Fruit fly (Drosophila melanogaster) whole organism, embryonic: Measurements from ENCODE around the gene ND-18.
A peak's percentile ranks its signal among the peaks of the same experiment; 100 is the strongest.

Source experiments
- Atf6 ChIP-seq: fragments of 200-800 bp; sonication (Bioruptor generic); IDR thresholded peaks from 2 replicates; pipeline ENCODE4 v1.3.6; 2022; ENCODE audit warnings: missing biosample characterization, missing genetic modification characterization
- CG10321 ChIP-seq: fragments of 200-800 bp; sonication (Bioruptor generic); IDR thresholded peaks from 2 replicates; pipeline ENCODE4 v1.3.6; 2022; ENCODE audit warnings: missing biosample characterization, missing genetic modification characterization
- CG12659 ChIP-seq: fragments of 200-800 bp; sonication (Bioruptor generic); optimal IDR thresholded peaks from 3 replicates; lab custom pipeline; 2017; ENCODE audit warnings: mild to moderate bottlenecking, missing biosample characterization, missing genetic modification reagents, missing genetic modification characterization
- CG13287 ChIP-seq: fragments of 200-800 bp; sonication (Bioruptor generic); IDR thresholded peaks from 2 replicates; pipeline ENCODE4 v1.3.6; 2022; ENCODE audit warnings: missing biosample characterization, missing genetic modification characterization; ENCODE audit not compliant: partially characterized antibody
- CG15514 ChIP-seq: fragments of 200-800 bp; sonication (Bioruptor generic); optimal IDR thresholded peaks from 3 replicates; lab custom pipeline; 2017; ENCODE audit warnings: missing biosample characterization, missing genetic modification characterization, mild to moderate bottlenecking, moderate library complexity, missing genetic modification reagents
- CG17385 ChIP-seq: fragments of 200-800 bp; sonication (Bioruptor generic); optimal IDR thresholded peaks from 3 replicates; lab custom pipeline; 2018; ENCODE audit warnings: missing biosample characterization, mild to moderate bottlenecking, missing genetic modification characterization
- CG17912 ChIP-seq: fragments of 200-800 bp; sonication (Bioruptor generic); optimal IDR thresholded peaks from 2 replicates; lab custom pipeline; 2018; ENCODE audit warnings: missing biosample characterization, mild to moderate bottlenecking, missing genetic modification characterization
- CG2116 ChIP-seq: fragments of 200-800 bp; sonication (Bioruptor generic); optimal IDR thresholded peaks from 3 replicates; lab custom pipeline; 2018; ENCODE audit warnings: missing biosample characterization, mild to moderate bottlenecking, missing genetic modification characterization
- CG32532 ChIP-seq: fragments of 200-800 bp; sonication (Bioruptor generic); IDR thresholded peaks from 2 replicates; pipeline ENCODE4 v1.3.6; 2022; ENCODE audit warnings: missing biosample characterization, missing genetic modification characterization
- CG6765 ChIP-seq: fragments of 200-800 bp; sonication (Bioruptor generic); optimal IDR thresholded peaks from 3 replicates; lab custom pipeline; 2017; ENCODE audit warnings: missing biosample characterization, mild to moderate bottlenecking, missing genetic modification characterization
- CG6791 ChIP-seq: fragments of 200-800 bp; sonication (Bioruptor generic); IDR thresholded peaks from 3 replicates; pipeline ENCODE4 v1.3.6; 2022; ENCODE audit warnings: missing biosample characterization, missing genetic modification characterization; ENCODE audit not compliant: partially characterized antibody
- CG8478 ChIP-seq: fragments of >200 bp; optimal IDR thresholded peaks from 2 replicates; lab custom pipeline; 2018
- CG9817 ChIP-seq: fragments of 200-800 bp; sonication (Bioruptor generic); optimal IDR thresholded peaks from 2 replicates; lab custom pipeline; 2018; ENCODE audit warnings: missing biosample characterization, mild to moderate bottlenecking, missing genetic modification characterization, moderate library complexity
- CG9932 ChIP-seq: fragments of 200-800 bp; sonication (Bioruptor generic); IDR thresholded peaks from 2 replicates; pipeline ENCODE4 v1.3.6; 2022; ENCODE audit warnings: missing biosample characterization, missing genetic modification characterization
- Chrac-16 ChIP-seq: fragments of 200-800 bp; sonication (Bioruptor generic); optimal IDR thresholded peaks from 3 replicates; lab custom pipeline; 2016; ENCODE audit warnings: missing biosample characterization, missing genetic modification characterization
- Deaf1 ChIP-seq: fragments of 200-800 bp; optimal IDR thresholded peaks from 3 replicates; lab custom pipeline; 2019; ENCODE audit warnings: missing biosample characterization, mild to moderate bottlenecking, missing genetic modification characterization, moderate library complexity
- E2f2 ChIP-seq: fragments of 200-800 bp; sonication (Bioruptor generic); IDR thresholded peaks from 2 replicates; pipeline ENCODE4 v1.3.6; 2022; ENCODE audit warnings: missing biosample characterization, missing genetic modification characterization
- Fer2 ChIP-seq: fragments of 200-800 bp; sonication (Bioruptor generic); optimal IDR thresholded peaks from 2 replicates; lab custom pipeline; 2018; ENCODE audit warnings: missing biosample characterization, mild to moderate bottlenecking, missing genetic modification characterization, moderate library complexity
- H15 ChIP-seq: fragments of 200-800 bp; sonication (Bioruptor generic); IDR thresholded peaks from 3 replicates; pipeline ENCODE4 v1.3.6; 2022; ENCODE audit warnings: missing biosample characterization, missing genetic modification characterization
- HLH4C ChIP-seq: fragments of 200-800 bp; sonication (Bioruptor generic); IDR thresholded peaks from 3 replicates; pipeline ENCODE4 v1.3.6; 2022; ENCODE audit warnings: missing biosample characterization, missing genetic modification characterization; ENCODE audit not compliant: partially characterized antibody
- MBD-R2 ChIP-seq: fragments of 200-800 bp; sonication (Bioruptor generic); IDR thresholded peaks from 2 replicates; pipeline ENCODE4 v1.3.6; 2022; ENCODE audit warnings: missing biosample characterization, missing genetic modification characterization
- MTF-1 ChIP-seq: fragments of 200-800 bp; sonication (Bioruptor generic); optimal IDR thresholded peaks from 2 replicates; lab custom pipeline; 2018; ENCODE audit warnings: missing biosample characterization, mild to moderate bottlenecking, missing genetic modification characterization, borderline replicate concordance
- Max ChIP-seq: fragments of 200-800 bp; sonication (Bioruptor generic); optimal IDR thresholded peaks from 2 replicates; lab custom pipeline; 2016; ENCODE audit warnings: missing biosample characterization, mild to moderate bottlenecking, missing genetic modification characterization
- NC2β ChIP-seq: fragments of 200-800 bp; sonication (Bioruptor generic); optimal IDR thresholded peaks from 2 replicates; lab custom pipeline; 2016; ENCODE audit warnings: missing biosample characterization, missing genetic modification characterization
- Ravus ChIP-seq: fragments of 200-800 bp; sonication (Bioruptor generic); IDR thresholded peaks from 2 replicates; pipeline ENCODE4 v1.3.6; 2022; ENCODE audit warnings: missing biosample characterization, missing genetic modification characterization
- Scr ChIP-seq: fragments of 200-800 bp; sonication (Bioruptor generic); IDR thresholded peaks from 2 replicates; pipeline ENCODE4 v1.3.6; 2022; ENCODE audit warnings: missing biosample characterization, missing genetic modification characterization; ENCODE audit not compliant: partially characterized antibody
- Sin3A ChIP-seq: fragments of >200 bp; optimal IDR thresholded peaks from 2 replicates; lab custom pipeline; 2018
- Sox100B ChIP-seq: fragments of 200-800 bp; sonication (Bioruptor generic); optimal IDR thresholded peaks from 3 replicates; lab custom pipeline; 2018; ENCODE audit warnings: missing biosample characterization, mild to moderate bottlenecking, missing genetic modification characterization
- Sry-δ ChIP-seq: fragments of 200-800 bp; sonication (Bioruptor generic); optimal IDR thresholded peaks from 2 replicates; lab custom pipeline; 2016; ENCODE audit warnings: missing biosample characterization, missing genetic modification characterization
- Trl ChIP-seq, 3 experiments: fragments of >200 bp in 2 of 3; fragments of 200-800 bp in 1 of 3; sonication (Bioruptor generic) in 1 of 3; optimal IDR thresholded peaks; 2 replicates in 1 of 3; 3 replicates in 2 of 3; lab custom pipeline; 2016 to 2017; ENCODE audit warnings: missing biosample characterization in 1 of 3, missing genetic modification characterization in 1 of 3
- YL-1 ChIP-seq: fragments of 200-800 bp; sonication (Bioruptor generic); optimal IDR thresholded peaks from 3 replicates; lab custom pipeline; 2017; ENCODE audit warnings: missing biosample characterization, mild to moderate bottlenecking, missing genetic modification characterization
- amos ChIP-seq: fragments of 200-800 bp; sonication (Bioruptor generic); IDR thresholded peaks from 2 replicates; pipeline ENCODE4 v1.3.6; 2022; ENCODE audit warnings: missing biosample characterization, missing genetic modification characterization; ENCODE audit not compliant: partially characterized antibody
- corto ChIP-seq: fragments of 200-800 bp; sonication (Bioruptor generic); optimal IDR thresholded peaks from 2 replicates; lab custom pipeline; 2016; ENCODE audit warnings: missing biosample characterization, mild to moderate bottlenecking, missing genetic modification characterization, moderate library complexity
- crp ChIP-seq, 2 experiments: fragments of 200-800 bp; sonication (Bioruptor generic); optimal IDR thresholded peaks; 2 replicates in 1 of 2; 3 replicates in 1 of 2; lab custom pipeline; 2017; ENCODE audit warnings: missing biosample characterization in 2 of 2, missing genetic modification characterization in 2 of 2, mild to moderate bottlenecking in 1 of 2, moderate library complexity in 1 of 2
- ewg ChIP-seq: fragments of 200-800 bp; sonication (Bioruptor generic); optimal IDR thresholded peaks from 3 replicates; lab custom pipeline; 2017; ENCODE audit warnings: mild to moderate bottlenecking, missing biosample characterization, missing genetic modification reagents, missing genetic modification characterization
- gt ChIP-seq: fragments of 200-800 bp; sonication (Bioruptor generic); IDR thresholded peaks from 2 replicates; pipeline ENCODE4 v1.3.6; 2022; ENCODE audit warnings: missing biosample characterization, missing genetic modification characterization
- inv ChIP-seq: fragments of 200-800 bp; sonication (Bioruptor generic); IDR thresholded peaks from 2 replicates; pipeline ENCODE4 v1.3.6; 2022; ENCODE audit warnings: missing biosample characterization, missing genetic modification characterization; ENCODE audit not compliant: partially characterized antibody
- jigr1 ChIP-seq: fragments of 200-800 bp; sonication (Bioruptor generic); IDR thresholded peaks from 3 replicates; pipeline ENCODE4 v1.3.6; 2022; ENCODE audit warnings: missing biosample characterization, missing genetic modification characterization
- jumu ChIP-seq: fragments of 200-800 bp; sonication (Bioruptor generic); optimal IDR thresholded peaks from 3 replicates; lab custom pipeline; 2016; ENCODE audit warnings: missing biosample characterization, missing genetic modification characterization
- kay ChIP-seq: fragments of 200-800 bp; sonication (Bioruptor generic); optimal IDR thresholded peaks from 2 replicates; lab custom pipeline; 2016; ENCODE audit warnings: missing biosample characterization, missing genetic modification characterization
- knrl ChIP-seq: fragments of 200-800 bp; sonication (Bioruptor generic); IDR thresholded peaks from 3 replicates; pipeline ENCODE4 v1.3.6; 2022; ENCODE audit warnings: missing biosample characterization, missing genetic modification characterization; ENCODE audit not compliant: partially characterized antibody
- run ChIP-seq: fragments of 200-800 bp; sonication (Bioruptor generic); optimal IDR thresholded peaks from 3 replicates; lab custom pipeline; 2018; ENCODE audit warnings: missing biosample characterization, mild to moderate bottlenecking, missing genetic modification characterization
- sd ChIP-seq: fragments of 200-800 bp; sonication (Bioruptor generic); optimal IDR thresholded peaks from 3 replicates; lab custom pipeline; 2018; ENCODE audit warnings: missing biosample characterization, mild to moderate bottlenecking, missing genetic modification characterization, moderate library complexity
- sisA ChIP-seq: fragments of 200-800 bp; sonication (Bioruptor generic); IDR thresholded peaks from 2 replicates; pipeline ENCODE4 v1.3.6; 2022; ENCODE audit warnings: missing biosample characterization, missing genetic modification characterization
- slp2 ChIP-seq: fragments of 200-800 bp; sonication (Bioruptor generic); optimal IDR thresholded peaks from 2 replicates; lab custom pipeline; 2016; ENCODE audit warnings: missing biosample characterization, missing genetic modification characterization
- sna ChIP-seq: fragments of 200-800 bp; sonication (Bioruptor generic); IDR thresholded peaks from 2 replicates; pipeline ENCODE4 v1.3.6; 2022; ENCODE audit warnings: missing biosample characterization, missing genetic modification characterization; ENCODE audit not compliant: partially characterized antibody
- ssp ChIP-seq: fragments of 200-800 bp; sonication (Bioruptor generic); IDR thresholded peaks from 2 replicates; pipeline ENCODE4 v1.3.6; 2022; ENCODE audit warnings: missing biosample characterization, missing genetic modification characterization
- tna ChIP-seq: fragments of 200-800 bp; sonication (Bioruptor generic); IDR thresholded peaks from 2 replicates; pipeline ENCODE4 v1.3.6; 2022; ENCODE audit warnings: missing biosample characterization, missing genetic modification characterization; ENCODE audit not compliant: partially characterized antibody
- toy ChIP-seq: fragments of 200-800 bp; sonication (Bioruptor generic); IDR thresholded peaks from 2 replicates; pipeline ENCODE4 v1.3.6; 2022; ENCODE audit warnings: missing biosample characterization, missing genetic modification characterization
- trh ChIP-seq: fragments of 200-800 bp; sonication (Bioruptor generic); optimal IDR thresholded peaks from 2 replicates; lab custom pipeline; 2016; ENCODE audit warnings: missing biosample characterization, missing genetic modification characterization

The ND-18 gene

DNA sequence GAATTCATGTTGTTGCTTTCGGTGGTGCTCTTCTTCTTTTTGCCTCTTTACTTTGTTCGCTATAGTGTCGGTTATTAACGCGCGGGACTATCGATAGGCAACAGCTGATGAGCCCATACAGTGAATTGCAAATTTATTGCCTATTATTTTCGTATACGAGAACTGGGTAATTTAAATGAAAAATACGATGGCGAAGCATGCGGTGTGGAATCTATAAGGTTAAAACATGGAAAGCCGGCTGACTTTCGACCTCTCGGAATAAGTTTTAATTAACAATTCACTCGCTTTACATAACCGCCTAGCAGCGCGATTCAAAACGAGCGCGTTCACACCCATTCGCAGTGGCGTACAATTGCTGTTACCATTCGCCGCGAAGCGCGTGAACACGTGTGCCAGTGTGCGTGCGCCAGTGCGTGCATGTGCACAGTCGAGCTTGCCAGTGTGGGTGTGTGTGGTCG, 12.3 kb upstream of the ND-18 start, which contains the start of the genes Naa15-16 and mRpS14:
Gene Naa15-16 (plus strand): TSS at position 116 of the 458 bp plus-strand sequence.
Gene mRpS14 (minus strand): TSS at position 370 of the 458 bp plus-strand sequence.
- TF ChIP-seq knrl (0 out of 3 replicates have a peak, but pooled peaks have one; percentile 19), MBD-R2 (GFP tag; lab: Robert Waterston, UW) (peak; percentile 72), CG17912 (GFP tag; lab: Kevin White, UChicago) (no peak), HLH4C (GFP tag; lab: Robert Waterston, UW) (peak; percentile 75), CG15514 (peak; percentile 70), E2f2 (GFP tag; lab: Robert Waterston, UW) (peak; percentile 86), crp (GFP tag; optimal IDR thresholded peaks at IDR 0.05; lab: Kevin White, UChicago) (peak; percentile 52 to 90), MTF-1 (GFP tag; lab: Kevin White, UChicago) (no peak), CG2116 (GFP tag; lab: Kevin White, UChicago) (peak; percentile 43), sisA (GFP tag; lab: Robert Waterston, UW) (no peak), slp2 (GFP tag; lab: Kevin White, UChicago) (no peak), Max (GFP tag; lab: Kevin White, UChicago) (peak; percentile 30), Ravus (GFP tag; lab: Robert Waterston, UW) (no peak), ssp (GFP tag; lab: Robert Waterston, UW) (no peak), Trl (optimal IDR thresholded peaks at IDR 0.05; lab: Kevin White, UChicago) (no peak), Trl (GFP tag; optimal IDR thresholded peaks at IDR 0.05; lab: Kevin White, UChicago) (no peak), Sin3A (peak; percentile 91), CG12659 (GFP tag; lab: Kevin White, UChicago) (peak; percentile 67), jumu (peak; percentile 1), amos (GFP tag; lab: Robert Waterston, UW) (peak; percentile 42; the same call in 1 of the 2 replicates), CG6765 (GFP tag; lab: Kevin White, UChicago) (no peak), CG9817 (tag; lab: Kevin White, UChicago) (no peak), inv (peak; percentile 39; the same call in 1 of the 2 replicates), CG32532 (GFP tag; lab: Robert Waterston, UW) (no peak), ewg (peak; percentile 20), jigr1 (no peak), gt (GFP tag; lab: Robert Waterston, UW) (no peak), CG17385 (peak; percentile 87), CG9932 (GFP tag; lab: Robert Waterston, UW) (no peak), corto (GFP tag; lab: Kevin White, UChicago) (no peak), Sry-δ (GFP tag; lab: Kevin White, UChicago) (peak; percentile 68), CG8478 (lab: Kevin White, UChicago) (peak; percentile 75), run (tag; lab: Kevin White, UChicago) (no peak), CG6791 (GFP tag; lab: Robert Waterston, UW) (peak; percentile 61; the same call in 2 of the 3 replicates), Chrac-16 (GFP tag; lab: Kevin White, UChicago) (no peak), Atf6 (GFP tag; lab: Robert Waterston, UW) (no peak), Fer2 (tag; lab: Kevin White, UChicago) (no peak), sna (GFP tag; lab: Robert Waterston, UW) (0 out of 2 replicates have a peak, but pooled peaks have one; percentile 31), CG10321 (GFP tag; lab: Robert Waterston, UW) (no peak), kay (GFP tag; lab: Kevin White, UChicago) (no peak), Sox100B (GFP tag; lab: Kevin White, UChicago) (no peak), Scr (GFP tag; lab: Robert Waterston, UW) (peak; percentile 59), sd (tag; lab: Kevin White, UChicago) (no peak), YL-1 (GFP tag; lab: Kevin White, UChicago) (peak; percentile 60), Deaf1 (tag; lab: Kevin White, UChicago) (peak; percentile 51), H15 (no peak), NC2β (no peak), toy (GFP tag; lab: Robert Waterston, UW) (no peak), tna (GFP tag; lab: Robert Waterston, UW) (peak; percentile 69; the same call in 1 of the 2 replicates), CG13287 (GFP tag; lab: Robert Waterston, UW) (peak; percentile 51; the same call in 1 of the 2 replicates), trh (GFP tag; lab: Kevin White, UChicago) (no peak)
